Worm (Caenorhabditis elegans): ENCODE data around the gene mrpl-44.

DNA sequence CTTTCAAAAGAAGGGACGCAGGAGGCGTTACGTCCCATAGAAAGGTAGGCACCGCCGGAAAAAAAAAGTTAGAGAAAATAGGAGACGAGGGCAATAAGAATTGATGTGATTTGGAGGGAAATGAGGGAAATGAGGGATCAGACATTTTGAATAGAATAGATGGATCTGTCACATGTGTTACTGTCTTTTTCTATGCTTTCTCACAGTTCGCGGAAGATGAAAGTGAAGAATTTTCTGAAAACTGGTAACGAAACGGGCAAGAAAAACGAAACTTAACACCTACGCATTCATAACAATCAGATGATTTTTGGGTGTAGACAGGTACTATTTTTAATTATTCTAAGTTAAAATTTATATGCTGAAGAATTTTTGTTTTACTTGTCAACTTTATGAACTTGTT is 51.5 kb downstream of the mrpl-44 start, which contains the start of gene R107.9:
- TF ChIP-seq B0035.1 (tag; optimal IDR thresholded peaks at IDR 0.05) (no peak), K11D2.4 (GFP tag; IDR thresholded peaks at IDR 0.05) (no peak), madf-6 (GFP tag; IDR thresholded peaks at IDR 0.05) (no peak), ceh-40 (GFP tag; IDR thresholded peaks at IDR 0.05) (no peak), T07F8.4 (tag; optimal IDR thresholded peaks at IDR 0.05) (no peak), lin-35 (GFP tag; optimal IDR thresholded peaks at IDR 0.05) (no peak)

All from whole organism, young adult.